Worm (Caenorhabditis elegans) whole organism, late embryonic: Measurements from ENCODE around the gene wago-10.

Experiments
- ahr-1 ChIP-seq: sonication (generic microtip); optimal IDR thresholded peaks from 2 replicates; lab custom pipeline; 2016; ENCODE audit warnings: missing genetic modification characterization, missing compliant biosample characterization
- ama-1 ChIP-seq: fragments of 150-350 bp; optimal IDR thresholded peaks from 2 replicates; lab custom pipeline; 2014
- ceh-9 ChIP-seq: sonication (generic microtip); optimal IDR thresholded peaks from 2 replicates; lab custom pipeline; 2016; ENCODE audit warnings: mild to moderate bottlenecking, missing genetic modification characterization, inconsistent platforms, missing compliant biosample characterization
- mec-3 ChIP-seq: sonication (generic microtip); optimal IDR thresholded peaks from 2 replicates; lab custom pipeline; 2016; ENCODE audit warnings: borderline replicate concordance, missing genetic modification characterization, missing compliant biosample characterization
- ref-2 ChIP-seq: sonication (generic microtip); optimal IDR thresholded peaks from 2 replicates; lab custom pipeline; 2016; ENCODE audit warnings: missing genetic modification characterization, missing compliant biosample characterization

ce11 chrV:370033-370432 lies 26.8 kb downstream of the wago-10 start, which contains the start of gene mltn-7:
- TF ChIP-seq ref-2 (no peak), mec-3 (tag; lab: Kevin White, UChicago) (no peak), ceh-9 (tag; lab: Kevin White, UChicago) (no peak), ama-1 (lab: Kevin White, UChicago) (no peak), ahr-1 (tag; lab: Kevin White, UChicago) (no peak)
